Worm (Caenorhabditis elegans) whole organism, L4/young adult: Measurements from ENCODE around the gene ZK1240.8.

Source experiments
- W03F9.2 ChIP-seq: fragments of 150-350 bp; optimal IDR thresholded peaks from 2 replicates; lab custom pipeline; 2014; ENCODE audit warnings: missing biosample characterization, missing genetic modification characterization
- dao-5 ChIP-seq: sonication (generic microtip); optimal IDR thresholded peaks from 2 replicates; lab custom pipeline; 2016; ENCODE audit warnings: missing genotype, missing genetic modification characterization, moderate library complexity, missing compliant biosample characterization
- him-1 ChIP-seq: sonication (generic microtip); optimal IDR thresholded peaks from 2 replicates; lab custom pipeline; 2016; ENCODE audit warnings: missing genotype, missing genetic modification reagents, missing genetic modification characterization, missing compliant biosample characterization

DNA sequence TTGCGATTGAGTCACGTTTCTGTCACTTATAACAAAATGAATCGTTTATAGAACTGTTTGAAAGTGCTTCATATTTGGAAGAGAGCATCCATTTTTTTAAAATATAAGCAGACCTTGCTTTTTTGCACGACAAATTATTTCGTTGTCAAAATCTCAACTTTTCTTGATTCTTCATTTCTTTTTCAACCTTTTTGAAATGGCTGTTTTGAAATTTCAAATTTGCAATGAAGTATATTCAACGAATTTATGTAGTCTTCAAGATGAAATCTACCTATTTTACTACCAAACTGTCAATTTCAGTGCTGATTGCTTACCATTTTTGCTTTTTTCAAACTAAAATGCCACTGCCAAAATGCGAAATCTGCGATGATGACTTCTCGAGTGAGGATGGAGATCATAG is 22.1 kb downstream of the ZK1240.8 start, which contains the start of gene B0281.3:
- TF ChIP-seq W03F9.2 (tag; lab: Kevin White, UChicago) (no peak), him-1 (tag; lab: Kevin White, UChicago) (no peak), dao-5 (tag; lab: Kevin White, UChicago) (no peak)
